Fruit fly (Drosophila melanogaster): ENCODE results near the gene CG42752.

CG42752 gene

DNA sequence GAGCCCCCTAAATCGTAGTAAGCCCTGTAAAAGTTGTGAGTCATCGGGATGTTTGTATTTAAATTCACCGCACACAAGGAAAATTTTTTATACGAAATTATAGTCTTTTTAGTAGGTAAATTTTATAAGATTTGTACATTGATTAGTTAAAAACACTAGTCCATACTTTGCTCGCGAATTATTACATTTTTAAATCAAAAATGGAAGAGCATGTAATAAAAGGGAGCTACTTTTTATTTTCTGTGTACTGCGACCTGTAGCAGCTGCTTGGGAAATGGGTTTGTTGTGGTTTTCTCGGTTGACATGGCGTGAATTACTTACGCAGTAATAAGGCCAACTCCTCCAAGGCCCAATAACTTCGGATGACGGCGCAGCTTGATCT, 45.2 kb downstream of the CG42752 start (continued):
- no peak for TF ChIP-seq tx (GFP tag; optimal IDR thresholded peaks at IDR 0.05)
- peak; percentile 11 for TF ChIP-seq Mad (GFP tag; optimal IDR thresholded peaks at IDR 0.05)
- TF ChIP-seq CG7372 (GFP tag; IDR thresholded peaks at IDR 0.05), result peak; percentile 57; the same call in 1 of the 2 replicates
- no peak for TF ChIP-seq CG34376 (GFP tag; optimal IDR thresholded peaks at IDR 0.05)
- TF ChIP-seq fru (optimal IDR thresholded peaks at IDR 0.05), result no peak
- no peak for TF ChIP-seq Asciz (GFP tag; optimal IDR thresholded peaks at IDR 0.05)
- peak; percentile 10 for TF ChIP-seq CG12219 (GFP tag; optimal IDR thresholded peaks at IDR 0.05)
- TF ChIP-seq dmrt99B (tag; optimal IDR thresholded peaks at IDR 0.05), result peak; percentile 41
- TF ChIP-seq gem (tag; optimal IDR thresholded peaks at IDR 0.05), result peak; percentile 76
- TF ChIP-seq br (optimal IDR thresholded peaks at IDR 0.05), result no peak
- TF ChIP-seq Hand (GFP tag; optimal IDR thresholded peaks at IDR 0.05), result no peak
- TF ChIP-seq CG9215 (GFP tag; IDR thresholded peaks at IDR 0.05), result no peak
- TF ChIP-seq scrt (GFP tag; optimal IDR thresholded peaks at IDR 0.05), result no peak
- no peak for TF ChIP-seq fu2 (GFP tag; optimal IDR thresholded peaks at IDR 0.05)
- no peak for TF ChIP-seq cad (GFP tag; optimal IDR thresholded peaks at IDR 0.05)
- no peak for TF ChIP-seq CG3163 (GFP tag; optimal IDR thresholded peaks at IDR 0.05)
- no peak for TF ChIP-seq CG14050 (GFP tag; IDR thresholded peaks at IDR 0.05)
- no peak for TF ChIP-seq caup (GFP tag; optimal IDR thresholded peaks at IDR 0.05; ENCODE audit: severe bottlenecking)
- TF ChIP-seq knrl (GFP tag; IDR thresholded peaks at IDR 0.05; ENCODE audit: partially characterized antibody), result no peak
- no peak for TF ChIP-seq BEAF-32 (GFP tag; optimal IDR thresholded peaks at IDR 0.05)
- no peak for TF ChIP-seq chif (GFP tag; optimal IDR thresholded peaks at IDR 0.05)
- TF ChIP-seq pros (GFP tag; optimal IDR thresholded peaks at IDR 0.05), result no peak
- no peak for TF ChIP-seq CG16779 (GFP tag; IDR thresholded peaks at IDR 0.05)
- TF ChIP-seq CG5245 (GFP tag; optimal IDR thresholded peaks at IDR 0.05), result no peak
- no peak for TF ChIP-seq CG3838 (GFP tag; optimal IDR thresholded peaks at IDR 0.05)
- TF ChIP-seq her (GFP tag; optimal IDR thresholded peaks at IDR 0.05), result no peak
- TF ChIP-seq Opbp (GFP tag; IDR thresholded peaks at IDR 0.05; ENCODE audit: partially characterized antibody), result no peak
- peak; percentile 89 for TF ChIP-seq sens (GFP tag)
- TF ChIP-seq Elba2 (GFP tag; optimal IDR thresholded peaks at IDR 0.05), result no peak
- no peak for TF ChIP-seq trh (GFP tag; optimal IDR thresholded peaks at IDR 0.05)
- no peak for TF ChIP-seq org-1 (GFP tag; optimal IDR thresholded peaks at IDR 0.05)
- TF ChIP-seq lmd (GFP tag; IDR thresholded peaks at IDR 0.05), result 0 out of 2 replicates have a peak, but pooled peaks have one; percentile 36
- 0 out of 2 replicates have a peak, but pooled peaks have one; percentile 26 for TF ChIP-seq al (GFP tag; IDR thresholded peaks at IDR 0.05)
- no peak for TF ChIP-seq cato (GFP tag; optimal IDR thresholded peaks at IDR 0.05; ENCODE audit: borderline replicate concordance)
- TF ChIP-seq disco-r (GFP tag; optimal IDR thresholded peaks at IDR 0.05), result no peak
- TF ChIP-seq HmgZ (tag; optimal IDR thresholded peaks at IDR 0.05), result no peak
- TF ChIP-seq esg (GFP tag; conservative IDR thresholded peaks at IDR 0.05), result 0 out of 2 replicates have a peak, but pooled peaks have one; percentile 18
- TF ChIP-seq Dll (GFP tag; IDR thresholded peaks at IDR 0.05; ENCODE audit: partially characterized antibody), result no peak
- TF ChIP-seq Fer2 (tag; optimal IDR thresholded peaks at IDR 0.05), result no peak
- TF ChIP-seq ems (GFP tag; optimal IDR thresholded peaks at IDR 0.05), result no peak
- no peak for TF ChIP-seq jigr1 (GFP tag; IDR thresholded peaks at IDR 0.05)
- no peak for TF ChIP-seq D (optimal IDR thresholded peaks at IDR 0.05)
- TF ChIP-seq D (GFP tag; optimal IDR thresholded peaks at IDR 0.05), result no peak
- no peak for TF ChIP-seq pita (GFP tag; optimal IDR thresholded peaks at IDR 0.05)
- no peak for TF ChIP-seq toy (GFP tag; IDR thresholded peaks at IDR 0.05)
- TF ChIP-seq D19A (tag; optimal IDR thresholded peaks at IDR 0.05), result no peak
- TF ChIP-seq unc-4 (GFP tag; IDR thresholded peaks at IDR 0.05; ENCODE audit: partially characterized antibody), result no peak
- no peak for TF ChIP-seq lbe (GFP tag; optimal IDR thresholded peaks at IDR 0.05)
- TF ChIP-seq pho (GFP tag; optimal IDR thresholded peaks at IDR 0.05), result no peak
- TF ChIP-seq CG17328 (GFP tag; IDR thresholded peaks at IDR 0.05), result no peak; the same call in 1 of the 2 replicates
- no peak for TF ChIP-seq danr (GFP tag; IDR thresholded peaks at IDR 0.05)
- peak; percentile 55 for TF ChIP-seq Xrp1 (GFP tag; IDR thresholded peaks at IDR 0.05)
- TF ChIP-seq row (GFP tag; IDR thresholded peaks at IDR 0.05), result peak; percentile 55

Measured in whole organism, embryonic.